Worm (Caenorhabditis elegans) whole organism, early embryonic: ENCODE results near the gene coa-3.

Experiments used
- B0310.2 ChIP-seq: sonication (generic microtip); optimal IDR thresholded peaks from 2 replicates; lab custom pipeline; 2016; ENCODE audit warnings: mild to moderate bottlenecking, missing genetic modification characterization, missing compliant biosample characterization
- ama-1 ChIP-seq: fragments of 150-350 bp; optimal IDR thresholded peaks from 2 replicates; lab custom pipeline; 2014
- hmg-4 ChIP-seq: fragments of 200-800 bp; sonication (Bioruptor generic); optimal IDR thresholded peaks from 2 replicates; lab custom pipeline; 2018; ENCODE audit warnings: mild to moderate bottlenecking, missing genetic modification characterization, missing compliant biosample characterization

- TF ChIP-seq hmg-4 (GFP tag; lab: Kevin White, UChicago), result no peak
- TF ChIP-seq ama-1 (lab: Kevin White, UChicago), result no peak
- no peak for TF ChIP-seq B0310.2 (tag; lab: Kevin White, UChicago)
Observed at ce11 chrII:4601256-4601655, 1.2 kb downstream of the coa-3 start, which contains the start of gene ipla-1.
